Fruit fly (Drosophila melanogaster): ENCODE measurements around the gene CG11437.

DNA sequence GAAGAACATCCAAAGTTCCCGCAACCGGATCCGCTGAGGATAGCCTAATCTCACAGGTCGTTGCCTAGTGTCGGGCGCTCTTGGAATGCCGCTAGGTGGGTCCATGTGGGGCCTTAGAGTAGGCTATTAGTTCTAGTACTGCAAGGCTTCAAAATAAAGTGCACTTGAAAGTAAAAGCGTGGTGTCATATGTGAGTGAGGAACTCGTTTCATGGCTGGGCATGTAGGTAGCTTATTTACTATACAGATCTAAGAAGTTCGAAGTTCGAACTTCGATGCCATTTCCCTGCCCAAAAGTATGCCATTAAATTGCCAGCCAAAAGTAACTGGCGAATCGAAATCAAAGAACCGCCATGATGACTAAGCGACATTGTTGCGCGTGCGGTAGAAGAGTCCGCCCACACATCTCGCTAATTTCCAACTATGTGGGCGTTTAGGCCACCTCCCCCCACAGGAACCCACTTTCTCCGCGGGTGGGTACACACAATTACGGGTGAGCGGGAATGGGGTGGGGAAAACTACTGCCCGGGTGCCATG, 12.6 kb upstream of the CG11437 start:
- TF ChIP-seq h (optimal IDR thresholded peaks at IDR 0.05) (no peak), psq (optimal IDR thresholded peaks at IDR 0.05) (no peak), Sin3A (optimal IDR thresholded peaks at IDR 0.05) (no peak), ttk (optimal IDR thresholded peaks at IDR 0.05) (no peak), insv (optimal IDR thresholded peaks at IDR 0.05) (peak; percentile 26)

Data from Kc167 (cell line).